Worm (Caenorhabditis elegans): Measurements from ENCODE around the gene R07E5.4.

Gene R07E5.4

DNA sequence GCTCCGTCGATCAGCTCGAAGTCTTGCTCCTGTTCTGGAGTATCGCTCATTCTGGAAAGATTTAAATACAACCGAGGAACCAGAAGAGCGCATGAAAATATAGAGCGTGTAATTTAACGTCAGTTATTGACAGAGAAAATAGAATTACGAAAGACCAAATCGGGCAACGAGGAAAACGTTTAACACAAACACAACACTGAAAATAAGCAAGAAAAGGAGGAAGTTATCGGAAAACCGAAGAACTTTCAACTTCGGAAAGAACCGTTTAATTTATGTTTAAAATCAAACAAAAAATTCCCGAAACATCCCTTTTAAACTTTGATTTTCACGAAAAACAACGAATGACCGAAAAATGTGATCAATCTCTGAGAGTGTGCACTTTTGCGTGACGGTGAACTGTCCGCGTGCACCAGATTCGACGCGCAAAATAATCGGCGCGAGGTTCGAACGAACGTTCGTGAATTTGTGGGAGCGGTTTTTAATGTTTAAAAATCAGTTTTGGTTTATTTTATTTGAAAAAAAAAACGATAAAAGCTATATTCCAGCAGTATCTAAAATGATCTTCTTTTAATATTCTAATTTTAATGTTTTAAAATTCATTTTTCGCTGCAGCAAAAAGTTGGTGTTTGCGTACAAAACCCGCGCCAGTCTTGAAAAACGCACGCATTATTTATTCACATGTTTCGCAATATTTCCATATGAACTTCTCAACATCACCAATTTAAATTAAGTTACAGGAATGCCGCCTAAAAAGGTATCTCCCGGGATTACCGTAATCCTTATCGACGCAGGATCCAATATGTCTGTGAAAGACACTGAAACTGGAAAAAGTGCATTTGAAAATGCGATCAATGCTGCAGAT is 24.8 kb downstream of the R07E5.4 start, which contains the start of the genes R07E5.7 and cku-80 (continued):
- no peak for TF ChIP-seq aly-2 (tag; optimal IDR thresholded peaks at IDR 0.05)
- no peak for TF ChIP-seq Y48G9A.11 (GFP tag; IDR thresholded peaks at IDR 0.05)
- peak; percentile 70 for TF ChIP-seq mep-1 (tag; optimal IDR thresholded peaks at IDR 0.05)
- no peak for TF ChIP-seq nhr-237 (tag; optimal IDR thresholded peaks at IDR 0.05)
- no peak for TF ChIP-seq nhr-102 (tag; optimal IDR thresholded peaks at IDR 0.05)
- no peak for TF ChIP-seq nhr-10 (tag; optimal IDR thresholded peaks at IDR 0.05)
- TF ChIP-seq ztf-11 (tag; optimal IDR thresholded peaks at IDR 0.05), result no peak
- TF ChIP-seq F37D6.2 (tag; optimal IDR thresholded peaks at IDR 0.05), result no peak
- no peak for TF ChIP-seq F49E8.2 (tag; optimal IDR thresholded peaks at IDR 0.05; ENCODE audit: borderline replicate concordance)
- no peak for TF ChIP-seq tag-97 (GFP tag; IDR thresholded peaks at IDR 0.05)
- TF ChIP-seq vab-7 (GFP tag; IDR thresholded peaks at IDR 0.05), result no peak
- no peak for TF ChIP-seq madf-9 (GFP tag; conservative IDR thresholded peaks at IDR 0.05)
- TF ChIP-seq mes-2 (tag; optimal IDR thresholded peaks at IDR 0.05; ENCODE audit: poor library complexity, severe bottlenecking), result peak; percentile 76
- no peak for TF ChIP-seq F44E2.7 (GFP tag; IDR thresholded peaks at IDR 0.05)
- TF ChIP-seq zfp-3 (GFP tag; conservative IDR thresholded peaks at IDR 0.05), result no peak
- TF ChIP-seq nhr-6 (tag; optimal IDR thresholded peaks at IDR 0.05), result no peak
- TF ChIP-seq lin-15B (tag; optimal IDR thresholded peaks at IDR 0.05), result peak; percentile 33
- TF ChIP-seq daf-16 (GFP tag; optimal IDR thresholded peaks at IDR 0.05), result no peak
- TF ChIP-seq daf-16 (tag; optimal IDR thresholded peaks at IDR 0.05), result peak; percentile 36
- TF ChIP-seq ZK337.2 (GFP tag; IDR thresholded peaks at IDR 0.05), result no peak
- TF ChIP-seq lsy-2 (tag; optimal IDR thresholded peaks at IDR 0.05), result peak in 1 of 2 experiments; percentile 80
- no peak for TF ChIP-seq ctbp-1 (GFP tag; IDR thresholded peaks at IDR 0.05)
- no peak for TF ChIP-seq Y75B8A.6 (GFP tag; IDR thresholded peaks at IDR 0.05)
- no peak for TF ChIP-seq F26F4.8 (GFP tag; conservative IDR thresholded peaks at IDR 0.05)
- TF ChIP-seq unc-130 (GFP tag; optimal IDR thresholded peaks at IDR 0.05), result no peak
- no peak for TF ChIP-seq cey-2 (tag; optimal IDR thresholded peaks at IDR 0.05; ENCODE audit: borderline replicate concordance, insufficient read depth)
- no peak for TF ChIP-seq ceh-32 (tag; optimal IDR thresholded peaks at IDR 0.05; ENCODE audit: poor library complexity)
- TF ChIP-seq lir-3 (tag; optimal IDR thresholded peaks at IDR 0.05), result no peak
- TF ChIP-seq zfp-2 (tag; optimal IDR thresholded peaks at IDR 0.05), result no peak
- TF ChIP-seq lin-38 (GFP tag; IDR thresholded peaks at IDR 0.05), result peak; percentile 70
- TF ChIP-seq D1046.2 (GFP tag; IDR thresholded peaks at IDR 0.05), result no peak
- peak; percentile 27 for TF ChIP-seq ama-1 (optimal IDR thresholded peaks at IDR 0.05)
- TF ChIP-seq nhr-42 (GFP tag; IDR thresholded peaks at IDR 0.05), result no peak
- TF ChIP-seq dpl-1 (GFP tag; optimal IDR thresholded peaks at IDR 0.05), result peak; percentile 88
- TF ChIP-seq lin-13 (GFP tag; optimal IDR thresholded peaks at IDR 0.05), result peak; percentile 19
- no peak for TF ChIP-seq lin-29 (GFP tag; IDR thresholded peaks at IDR 0.05)
- no peak for TF ChIP-seq T26A8.4 (GFP tag; IDR thresholded peaks at IDR 0.05)
- TF ChIP-seq egl-27 (tag; optimal IDR thresholded peaks at IDR 0.05), result no peak
- peak in 1 of 2 experiments; percentile 72 for TF ChIP-seq hif-1 (tag; optimal IDR thresholded peaks at IDR 0.05)
- TF ChIP-seq ceh-28 (tag; optimal IDR thresholded peaks at IDR 0.05), result no peak
- peak; percentile 92 for TF ChIP-seq hlh-30 (tag; optimal IDR thresholded peaks at IDR 0.05; ENCODE audit: insufficient read depth)
- TF ChIP-seq snpc-4 (tag; optimal IDR thresholded peaks at IDR 0.05), result no peak
- no peak for TF ChIP-seq mxl-2 (GFP tag; conservative IDR thresholded peaks at IDR 0.05)
- no peak for TF ChIP-seq fos-1 (tag; optimal IDR thresholded peaks at IDR 0.05)
- no peak for TF ChIP-seq dmd-9 (GFP tag; IDR thresholded peaks at IDR 0.05)
- peak; percentile 40; the same call in 1 of the 2 replicates for TF ChIP-seq dmd-6 (GFP tag; IDR thresholded peaks at IDR 0.05)
- TF ChIP-seq saeg-2 (GFP tag; IDR thresholded peaks at IDR 0.05), result no peak
- no peak for TF ChIP-seq gei-8 (GFP tag; optimal IDR thresholded peaks at IDR 0.05)
- peak; percentile 17 for TF ChIP-seq nhr-77 (tag; optimal IDR thresholded peaks at IDR 0.05)
- TF ChIP-seq nhr-11 (tag; optimal IDR thresholded peaks at IDR 0.05), result no peak
